Worm (Caenorhabditis elegans) whole organism, early embryonic: ENCODE results near the gene T27A10.5.

Experiments
- ama-1 ChIP-seq: fragments of 150-350 bp; optimal IDR thresholded peaks from 2 replicates; lab custom pipeline; 2014
- ceh-13 ChIP-seq: fragments of 200-800 bp; sonication (Bioruptor generic); optimal IDR thresholded peaks from 2 replicates; lab custom pipeline; 2018; ENCODE audit warnings: mild to moderate bottlenecking, missing genetic modification characterization, missing compliant biosample characterization
- flt-1 ChIP-seq: fragments of 200-800 bp; sonication (Bioruptor generic); IDR thresholded peaks from 2 replicates; pipeline ENCODE4 v1.3.6; 2022; ENCODE audit warnings: missing genetic modification characterization, missing compliant biosample characterization
- hmg-4 ChIP-seq: fragments of 200-800 bp; sonication (Bioruptor generic); optimal IDR thresholded peaks from 2 replicates; lab custom pipeline; 2018; ENCODE audit warnings: mild to moderate bottlenecking, missing genetic modification characterization, missing compliant biosample characterization
- scrt-1 ChIP-seq: fragments of 200-800 bp; sonication (Bioruptor generic); IDR thresholded peaks from 2 replicates; pipeline ENCODE4 v1.3.6; 2022; ENCODE audit warnings: missing genetic modification characterization, missing compliant biosample characterization
- tra-4 ChIP-seq: sonication (generic microtip); optimal IDR thresholded peaks from 2 replicates; lab custom pipeline; 2017; ENCODE audit warnings: missing genetic modification characterization, missing compliant biosample characterization

- no peak for TF ChIP-seq scrt-1 (GFP tag; lab: Robert Waterston, UW)
- TF ChIP-seq hmg-4 = no peak
- no peak for TF ChIP-seq tra-4 (tag; lab: Kevin White, UChicago)
- no peak for TF ChIP-seq ama-1
- no peak for TF ChIP-seq ceh-13
- TF ChIP-seq flt-1 (GFP tag; lab: Robert Waterston, UW) = no peak
Measured at ce11 chrX:3532919-3533318, 40.5 kb downstream of the T27A10.5 start, which contains the start of gene F56B6.6.
